Fruit fly (Drosophila melanogaster) whole organism, pupa: ENCODE data around the gene cert.
A peak's percentile ranks its signal among the peaks of the same experiment; 100 is the strongest.

Experiments
- CG10348 ChIP-seq: fragments of 200-800 bp; sonication (Bioruptor generic); IDR thresholded peaks from 2 replicates; pipeline ENCODE4 v1.3.6; 2022; ENCODE audit warnings: missing biosample characterization, missing genetic modification characterization
- CG12605 ChIP-seq: fragments of 200-800 bp; sonication (Bioruptor generic); IDR thresholded peaks from 2 replicates; pipeline ENCODE4 v1.3.6; 2022; ENCODE audit warnings: missing biosample characterization, missing genetic modification characterization
- CG13204 ChIP-seq: fragments of 200-800 bp; sonication (Bioruptor generic); optimal IDR thresholded peaks from 2 replicates; lab custom pipeline; 2018; ENCODE audit warnings: missing biosample characterization, mild to moderate bottlenecking, missing genetic modification characterization, moderate library complexity
- CG14655 ChIP-seq: fragments of 200-800 bp; sonication (Bioruptor generic); optimal IDR thresholded peaks from 3 replicates; lab custom pipeline; 2017; ENCODE audit warnings: mild to moderate bottlenecking, missing biosample characterization, missing genetic modification reagents, missing genetic modification characterization
- CG15710 ChIP-seq: fragments of 200-800 bp; sonication (Bioruptor generic); optimal IDR thresholded peaks from 2 replicates; lab custom pipeline; 2018; ENCODE audit warnings: missing biosample characterization, mild to moderate bottlenecking, missing genetic modification characterization, moderate library complexity
- CG17806 ChIP-seq: fragments of 200-800 bp; sonication (Bioruptor generic); optimal IDR thresholded peaks from 2 replicates; lab custom pipeline; 2018; ENCODE audit warnings: missing biosample characterization, mild to moderate bottlenecking, missing genetic modification characterization, moderate library complexity
- CG32121 ChIP-seq: fragments of 200-800 bp; sonication (Bioruptor generic); IDR thresholded peaks from 2 replicates; pipeline ENCODE4 v1.3.6; 2022; ENCODE audit warnings: missing biosample characterization, missing genetic modification characterization
- CG34367 ChIP-seq: fragments of 200-800 bp; sonication (Bioruptor generic); optimal IDR thresholded peaks from 2 replicates; lab custom pipeline; 2018; ENCODE audit warnings: missing biosample characterization, mild to moderate bottlenecking, missing genetic modification characterization
- CG4496 ChIP-seq: fragments of 200-800 bp; sonication (Bioruptor generic); IDR thresholded peaks from 3 replicates; pipeline ENCODE4 v1.3.6; 2022; ENCODE audit warnings: missing biosample characterization, missing genetic modification characterization
- CG8159 ChIP-seq: fragments of 200-800 bp; sonication (Bioruptor generic); optimal IDR thresholded peaks from 3 replicates; lab custom pipeline; 2018; ENCODE audit warnings: missing biosample characterization, mild to moderate bottlenecking, missing genetic modification characterization, moderate library complexity
- CG8301 ChIP-seq: fragments of 200-800 bp; sonication (Bioruptor generic); optimal IDR thresholded peaks from 2 replicates; lab custom pipeline; 2018; ENCODE audit warnings: missing biosample characterization, mild to moderate bottlenecking, missing genetic modification characterization
- CG9948 ChIP-seq: fragments of 200-800 bp; sonication (Bioruptor generic); optimal IDR thresholded peaks from 2 replicates; lab custom pipeline; 2018; ENCODE audit warnings: missing biosample characterization, mild to moderate bottlenecking, missing genetic modification characterization, moderate library complexity
- D1 ChIP-seq: fragments of 200-800 bp; sonication (Bioruptor generic); optimal IDR thresholded peaks from 2 replicates; lab custom pipeline; 2018; ENCODE audit warnings: missing biosample characterization, mild to moderate bottlenecking, missing genetic modification characterization, moderate library complexity
- EcR ChIP-seq: fragments of 200-800 bp; sonication (Bioruptor generic); optimal IDR thresholded peaks from 3 replicates; lab custom pipeline; 2019; ENCODE audit warnings: missing biosample characterization, missing genetic modification characterization, mild to moderate bottlenecking, moderate library complexity, missing genetic modification reagents
- Ets98B ChIP-seq: fragments of 200-800 bp; sonication (Bioruptor generic); IDR thresholded peaks from 2 replicates; pipeline ENCODE4 v1.3.6; 2022; ENCODE audit warnings: missing biosample characterization, missing genetic modification characterization
- Pif1A ChIP-seq: fragments of 200-800 bp; sonication (Bioruptor generic); optimal IDR thresholded peaks from 3 replicates; lab custom pipeline; 2016; ENCODE audit warnings: missing biosample characterization, missing genetic modification characterization
- Pif1B ChIP-seq: fragments of 200-800 bp; sonication (Bioruptor generic); optimal IDR thresholded peaks from 3 replicates; lab custom pipeline; 2016; ENCODE audit warnings: missing biosample characterization, missing genetic modification characterization
- Snoo ChIP-seq: fragments of 200-800 bp; sonication (Bioruptor generic); optimal IDR thresholded peaks from 3 replicates; lab custom pipeline; 2017; ENCODE audit warnings: missing biosample characterization, mild to moderate bottlenecking, missing genetic modification characterization, inconsistent platforms
- fd96Ca ChIP-seq: fragments of 200-800 bp; sonication (Bioruptor generic); IDR thresholded peaks from 3 replicates; pipeline ENCODE4 v1.3.6; 2022; ENCODE audit warnings: missing biosample characterization, missing genetic modification characterization
- gl ChIP-seq: fragments of 200-800 bp; sonication (Bioruptor generic); optimal IDR thresholded peaks from 2 replicates; lab custom pipeline; 2018; ENCODE audit warnings: missing biosample characterization, mild to moderate bottlenecking, missing genetic modification characterization
- rn ChIP-seq: fragments of 200-800 bp; sonication (Bioruptor generic); IDR thresholded peaks from 2 replicates; pipeline ENCODE4 v1.3.6; 2022; ENCODE audit warnings: missing biosample characterization, missing genetic modification characterization

cert gene

dm6 chr3L:8288396-8288795, 1.3 kb downstream of the cert start:
- no peak for TF ChIP-seq CG9948 (tag; lab: Kevin White, UChicago)
- TF ChIP-seq CG17806: no peak
- no peak for TF ChIP-seq fd96Ca (GFP tag; lab: Robert Waterston, UW)
- no peak for TF ChIP-seq Pif1A (GFP tag; lab: Kevin White, UChicago)
- TF ChIP-seq EcR (GFP tag; lab: Kevin White, UChicago): no peak
- TF ChIP-seq CG12605 (GFP tag; lab: Robert Waterston, UW): no peak
- TF ChIP-seq CG14655 (GFP tag; lab: Kevin White, UChicago): no peak
- TF ChIP-seq D1: no peak
- TF ChIP-seq Snoo (tag; lab: Kevin White, UChicago): no peak
- no peak for TF ChIP-seq Pif1B (GFP tag; lab: Kevin White, UChicago)
- TF ChIP-seq rn (GFP tag; lab: Robert Waterston, UW): no peak
- TF ChIP-seq CG15710 (tag; lab: Kevin White, UChicago): no peak
- TF ChIP-seq CG32121 (GFP tag; lab: Robert Waterston, UW): no peak
- TF ChIP-seq CG4496: no peak
- TF ChIP-seq CG8159 (tag; lab: Kevin White, UChicago): no peak
- TF ChIP-seq CG10348 (GFP tag; lab: Robert Waterston, UW): no peak
- no peak for TF ChIP-seq CG13204 (GFP tag; lab: Kevin White, UChicago)
- no peak for TF ChIP-seq CG34367 (tag; lab: Kevin White, UChicago)

dm6 chr3L:8286397-8286796, 3.3 kb downstream of the cert start:
- TF ChIP-seq Pif1B (GFP tag; lab: Kevin White, UChicago) (no peak), CG8301 (tag; lab: Kevin White, UChicago) (peak; percentile 8), CG14655 (GFP tag; lab: Kevin White, UChicago) (no peak), Ets98B (GFP tag; lab: Robert Waterston, UW) (peak; percentile 54), fd96Ca (GFP tag; lab: Robert Waterston, UW) (peak; percentile 67; the same call in 1 of the 3 replicates), CG4496 (peak; percentile 57; the same call in 1 of the 3 replicates), CG13204 (GFP tag; lab: Kevin White, UChicago) (no peak)
- TF ChIP-seq, all 21 proteins: peak for 4

- TF ChIP-seq CG9948 (tag; lab: Kevin White, UChicago) (no peak), CG15710 (tag; lab: Kevin White, UChicago) (no peak), fd96Ca (GFP tag; lab: Robert Waterston, UW) (no peak), Pif1B (GFP tag; lab: Kevin White, UChicago) (no peak), CG34367 (tag; lab: Kevin White, UChicago) (no peak), CG12605 (GFP tag; lab: Robert Waterston, UW) (no peak), CG14655 (GFP tag; lab: Kevin White, UChicago) (no peak), Pif1A (GFP tag; lab: Kevin White, UChicago) (no peak), rn (GFP tag; lab: Robert Waterston, UW) (no peak), Snoo (tag; lab: Kevin White, UChicago) (no peak), CG32121 (GFP tag; lab: Robert Waterston, UW) (no peak), CG10348 (GFP tag; lab: Robert Waterston, UW) (no peak)
- TF ChIP-seq, all 21 proteins: peak for 0
Observed at dm6 chr3L:8285773-8286172, 3.9 kb downstream of the cert start.

dm6 chr3L:8285291-8285690, 4.4 kb downstream of the cert start:
- TF ChIP-seq gl (tag; lab: Kevin White, UChicago): no peak
- TF ChIP-seq CG4496: no peak
- peak; percentile 49; the same call in 1 of the 2 replicates for TF ChIP-seq CG12605 (GFP tag; lab: Robert Waterston, UW)

- TF ChIP-seq CG8301 (tag; lab: Kevin White, UChicago) (no peak), CG4496 (no peak), gl (tag; lab: Kevin White, UChicago) (no peak), CG17806 (peak; percentile 15), CG15710 (tag; lab: Kevin White, UChicago) (peak; percentile 50), Pif1B (GFP tag; lab: Kevin White, UChicago) (no peak), CG8159 (tag; lab: Kevin White, UChicago) (peak; percentile 63), CG32121 (GFP tag; lab: Robert Waterston, UW) (no peak), fd96Ca (GFP tag; lab: Robert Waterston, UW) (0 out of 3 replicates have a peak, but pooled peaks have one; percentile 30), rn (GFP tag; lab: Robert Waterston, UW) (no peak), CG9948 (tag; lab: Kevin White, UChicago) (no peak), Pif1A (GFP tag; lab: Kevin White, UChicago) (peak; percentile 15)
Observed at dm6 chr3L:8284651-8285050, 5.0 kb downstream of the cert start.

dm6 chr3L:8240932-8241331, 48.7 kb downstream of the cert start:
- TF ChIP-seq CG4496 (no peak), CG8301 (tag; lab: Kevin White, UChicago) (no peak), CG12605 (GFP tag; lab: Robert Waterston, UW) (0 out of 2 replicates have a peak, but pooled peaks have one; percentile 45), CG17806 (no peak), Pif1A (GFP tag; lab: Kevin White, UChicago) (no peak), rn (GFP tag; lab: Robert Waterston, UW) (no peak), CG14655 (GFP tag; lab: Kevin White, UChicago) (no peak), CG9948 (tag; lab: Kevin White, UChicago) (no peak), CG10348 (GFP tag; lab: Robert Waterston, UW) (no peak), Ets98B (GFP tag; lab: Robert Waterston, UW) (0 out of 2 replicates have a peak, but pooled peaks have one; percentile 18), D1 (no peak), Pif1B (GFP tag; lab: Kevin White, UChicago) (no peak), EcR (GFP tag; lab: Kevin White, UChicago) (no peak), fd96Ca (GFP tag; lab: Robert Waterston, UW) (no peak), CG13204 (GFP tag; lab: Kevin White, UChicago) (no peak), CG15710 (tag; lab: Kevin White, UChicago) (no peak), Snoo (tag; lab: Kevin White, UChicago) (no peak), gl (tag; lab: Kevin White, UChicago) (no peak), CG32121 (GFP tag; lab: Robert Waterston, UW) (0 out of 2 replicates have a peak, but pooled peaks have one; percentile 39)
